Worm (Caenorhabditis elegans): ENCODE results near the gene rol-6.

rol-6 gene

DNA sequence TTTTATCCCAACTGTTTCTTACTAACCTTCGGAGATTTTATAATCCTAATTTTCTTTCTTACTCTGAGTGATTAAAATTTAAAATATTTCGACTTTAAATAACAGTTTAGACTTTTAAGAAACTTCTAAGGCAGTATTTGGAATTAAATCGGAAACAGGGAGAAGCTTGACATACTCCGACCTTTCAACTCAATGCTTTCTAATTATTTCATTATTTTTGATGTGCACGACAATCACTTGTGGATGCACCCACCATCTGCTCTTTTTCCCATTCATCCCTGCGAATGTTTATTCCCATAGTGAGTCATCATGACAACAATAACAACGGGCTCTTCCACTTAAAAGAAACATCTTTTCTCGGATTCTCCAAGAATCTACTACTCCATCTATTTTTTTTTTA lies 15.8 kb downstream of the rol-6 start:
- TF ChIP-seq nhr-11 (tag; optimal IDR thresholded peaks at IDR 0.05) (no peak), pqm-1 (tag; optimal IDR thresholded peaks at IDR 0.05) (no peak), ctbp-1 (GFP tag; IDR thresholded peaks at IDR 0.05) (no peak), jun-1 (tag; optimal IDR thresholded peaks at IDR 0.05) (no peak)

DNA sequence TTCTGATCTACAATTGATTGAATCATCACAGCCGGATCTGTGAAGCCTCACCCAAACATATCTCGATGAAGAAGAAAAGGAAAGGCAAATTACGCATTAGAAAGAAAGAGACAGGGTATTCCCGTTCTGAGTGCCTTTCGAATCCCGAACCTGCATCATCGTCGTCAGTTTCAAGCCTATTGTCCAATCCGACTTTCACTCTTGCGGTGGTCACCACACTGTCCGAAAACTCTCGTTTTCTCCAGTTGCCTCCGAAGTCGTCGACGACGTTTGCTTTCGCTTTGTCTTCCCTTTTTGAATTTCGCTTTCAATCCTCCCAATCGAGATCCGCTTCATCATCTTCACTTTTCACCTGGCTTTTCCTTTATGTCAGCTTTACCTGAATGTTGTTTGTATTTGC lies 16.2 kb downstream of the rol-6 start:
- no peak for TF ChIP-seq arid-1 (GFP tag; conservative IDR thresholded peaks at IDR 0.05)
- TF ChIP-seq hlh-11 (tag; optimal IDR thresholded peaks at IDR 0.05) = peak; percentile 40
- peak in 1 of 2 experiments; percentile 66 for TF ChIP-seq unc-62 (GFP tag; optimal IDR thresholded peaks at IDR 0.05 in 1 of 2)
- no peak for TF ChIP-seq unc-62 (tag; optimal IDR thresholded peaks at IDR 0.05)
- TF ChIP-seq mxl-3 (GFP tag; optimal IDR thresholded peaks at IDR 0.05) = peak; percentile 18

DNA sequence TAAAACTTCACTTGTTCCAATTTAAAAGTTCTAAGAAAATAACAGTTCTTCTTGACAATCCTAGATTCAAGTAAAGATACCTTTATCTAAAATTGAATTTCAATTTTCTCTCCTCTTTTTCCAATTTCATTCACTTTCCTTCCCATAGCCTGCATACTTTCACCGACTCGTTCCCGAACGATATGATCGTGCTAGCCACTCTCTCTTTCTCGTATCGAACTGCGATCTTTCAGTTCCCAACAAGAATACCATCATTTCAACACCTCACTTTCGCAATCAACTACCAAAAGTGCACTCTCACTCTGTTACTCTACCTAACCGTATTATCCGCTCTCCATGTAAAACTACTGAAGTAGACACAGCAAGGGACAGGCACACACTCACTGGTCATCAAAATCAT lies 17.2 kb downstream of the rol-6 start:
- TF ChIP-seq saeg-2 (GFP tag; IDR thresholded peaks at IDR 0.05) (no peak), Y48G9A.11 (GFP tag; IDR thresholded peaks at IDR 0.05) (no peak), ces-1 (GFP tag; optimal IDR thresholded peaks at IDR 0.05) (no peak), dmd-6 (GFP tag; IDR thresholded peaks at IDR 0.05) (no peak), D1046.2 (GFP tag; IDR thresholded peaks at IDR 0.05) (no peak), cey-2 (tag; optimal IDR thresholded peaks at IDR 0.05; ENCODE audit: borderline replicate concordance, insufficient read depth) (no peak), php-3 (GFP tag; IDR thresholded peaks at IDR 0.05) (no peak), ceh-82 (tag; optimal IDR thresholded peaks at IDR 0.05) (no peak), rbr-2 (tag; optimal IDR thresholded peaks at IDR 0.05) (no peak), daf-16 (GFP tag; optimal IDR thresholded peaks at IDR 0.05) (no peak), daf-16 (tag; optimal IDR thresholded peaks at IDR 0.05) (no peak), pha-4 (GFP tag; IDR thresholded peaks at IDR 0.05) (no peak), pha-4 (tag; optimal IDR thresholded peaks at IDR 0.05) (no peak)

DNA sequence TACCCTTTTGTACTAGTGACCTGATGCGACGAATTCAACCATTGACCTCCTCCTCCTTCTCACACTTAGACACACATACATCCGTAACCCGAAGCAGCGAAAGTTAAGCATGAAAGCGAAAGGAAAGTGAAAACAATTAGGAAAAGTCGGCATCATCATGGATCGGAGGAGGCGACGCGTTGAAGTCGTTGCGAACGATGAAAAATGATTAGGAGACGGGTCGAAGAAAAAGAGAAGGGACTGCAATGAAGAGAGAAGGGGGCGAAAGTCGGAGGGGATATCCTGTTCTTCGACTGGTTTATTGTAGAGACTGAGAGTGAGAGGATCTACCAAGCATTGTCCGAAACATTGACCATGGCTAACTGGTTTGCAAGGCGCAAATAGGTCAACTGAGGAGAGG lies 18.2 kb downstream of the rol-6 start:
- TF ChIP-seq hlh-11 (tag; optimal IDR thresholded peaks at IDR 0.05) (peak; percentile 66), aha-1 (tag) (peak; percentile 92), nhr-48 (tag; optimal IDR thresholded peaks at IDR 0.05) (peak; percentile 55), mxl-3 (GFP tag; optimal IDR thresholded peaks at IDR 0.05) (peak; percentile 46), php-3 (GFP tag; IDR thresholded peaks at IDR 0.05) (no peak), pqm-1 (tag; optimal IDR thresholded peaks at IDR 0.05) (no peak), mdl-1 (tag; optimal IDR thresholded peaks at IDR 0.05) (peak in 1 of 2 experiments; percentile 63), nhr-28 (tag; optimal IDR thresholded peaks at IDR 0.05) (peak; percentile 35), unc-62 (GFP tag; optimal IDR thresholded peaks at IDR 0.05 in 1 of 2) (peak in 1 of 2 experiments; percentile 47), unc-62 (tag; optimal IDR thresholded peaks at IDR 0.05) (no peak)

DNA sequence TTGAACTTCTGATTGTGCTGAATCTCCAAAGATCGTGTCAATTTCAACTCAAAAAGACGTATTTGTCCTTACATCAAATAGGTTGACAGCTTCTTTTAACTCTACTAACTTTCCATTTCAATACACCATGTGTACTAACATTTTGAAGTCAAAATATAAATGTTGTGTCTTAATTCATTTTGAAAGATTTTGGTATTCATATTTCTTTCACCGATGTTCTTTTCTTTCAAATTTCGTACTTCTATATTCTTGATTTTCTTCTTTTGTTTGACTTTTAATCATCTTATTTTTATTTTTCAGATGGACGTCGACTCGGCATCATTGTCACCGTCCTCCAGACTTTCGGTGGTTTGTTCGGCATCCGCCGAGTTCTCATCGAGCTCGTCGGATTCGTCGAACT lies 18.8 kb downstream of the rol-6 start, which contains the start of gene atf-2:
TSS of gene atf-2 (plus strand) at position 301 of the 400 bp plus-strand sequence.
- TF ChIP-seq unc-130 (GFP tag; optimal IDR thresholded peaks at IDR 0.05) (no peak), arid-1 (GFP tag; conservative IDR thresholded peaks at IDR 0.05) (no peak), ama-1 (optimal IDR thresholded peaks at IDR 0.05) (no peak), ZK546.5 (tag; optimal IDR thresholded peaks at IDR 0.05) (no peak), hlh-11 (tag; optimal IDR thresholded peaks at IDR 0.05) (no peak), attf-4 (tag; optimal IDR thresholded peaks at IDR 0.05) (no peak), spr-3 (GFP tag; optimal IDR thresholded peaks at IDR 0.05) (no peak), saeg-2 (GFP tag; IDR thresholded peaks at IDR 0.05) (no peak), pha-4 (GFP tag; IDR thresholded peaks at IDR 0.05) (no peak), pha-4 (tag; optimal IDR thresholded peaks at IDR 0.05) (no peak), zip-2 (tag; optimal IDR thresholded peaks at IDR 0.05) (no peak), hif-1 (tag; optimal IDR thresholded peaks at IDR 0.05) (no peak), spr-1 (tag; optimal IDR thresholded peaks at IDR 0.05) (no peak)

Data from whole organism, L4 larva.